Fruit fly (Drosophila melanogaster) whole organism, embryonic: ENCODE data around the gene asun.

Experiments used
- ATbp ChIP-seq: fragments of 200-800 bp; sonication (Bioruptor generic); optimal IDR thresholded peaks from 2 replicates; lab custom pipeline; 2017; ENCODE audit warnings: missing biosample characterization, mild to moderate bottlenecking, missing genetic modification characterization, missing genetic modification reagents
- Atf3 ChIP-seq: fragments of 200-800 bp; sonication (Bioruptor generic); optimal IDR thresholded peaks from 3 replicates; lab custom pipeline; 2016; ENCODE audit warnings: missing biosample characterization, missing genetic modification characterization
- Bdp1 ChIP-seq: fragments of 200-800 bp; sonication (Bioruptor generic); optimal IDR thresholded peaks from 3 replicates; lab custom pipeline; 2016; ENCODE audit warnings: missing biosample characterization, missing genetic modification characterization
- CG13123 ChIP-seq: fragments of 200-800 bp; sonication (Bioruptor generic); optimal IDR thresholded peaks from 2 replicates; lab custom pipeline; 2016; ENCODE audit warnings: missing biosample characterization, missing genetic modification characterization
- CG2875 ChIP-seq: fragments of 200-800 bp; sonication (Bioruptor generic); optimal IDR thresholded peaks from 2 replicates; lab custom pipeline; 2017; ENCODE audit warnings: missing biosample characterization, mild to moderate bottlenecking, missing genetic modification characterization, missing genetic modification reagents
- CG33557 ChIP-seq: fragments of 200-800 bp; sonication (Bioruptor generic); optimal IDR thresholded peaks from 2 replicates; lab custom pipeline; 2019; ENCODE audit warnings: missing biosample characterization, mild to moderate bottlenecking, missing genetic modification characterization, moderate library complexity
- CG3995 ChIP-seq: fragments of 200-800 bp; sonication (Bioruptor generic); optimal IDR thresholded peaks from 3 replicates; lab custom pipeline; 2016; ENCODE audit warnings: missing biosample characterization, missing genetic modification characterization
- CG4404 ChIP-seq: fragments of 200-800 bp; sonication (Bioruptor generic); IDR thresholded peaks from 2 replicates; pipeline ENCODE4 v1.3.6; 2022; ENCODE audit warnings: missing biosample characterization, missing genetic modification characterization
- CG6854 ChIP-seq: fragments of 200-800 bp; sonication (Bioruptor generic); optimal IDR thresholded peaks from 3 replicates; lab custom pipeline; 2017; ENCODE audit warnings: missing biosample characterization, mild to moderate bottlenecking, missing genetic modification characterization
- CG7556 ChIP-seq: fragments of 200-800 bp; sonication (Bioruptor generic); optimal IDR thresholded peaks from 2 replicates; lab custom pipeline; 2017; ENCODE audit warnings: missing biosample characterization, mild to moderate bottlenecking, missing genetic modification characterization
- CG7786 ChIP-seq: fragments of 200-800 bp; sonication (Bioruptor generic); optimal IDR thresholded peaks from 2 replicates; lab custom pipeline; 2016; ENCODE audit warnings: missing biosample characterization, missing genetic modification characterization
- CG8290 ChIP-seq, 3 experiments: fragments of 200-800 bp; sonication (Bioruptor generic); optimal IDR thresholded peaks; 2 replicates each; lab custom pipeline; 2016 to 2019; ENCODE audit warnings: missing biosample characterization in 3 of 3, missing genetic modification characterization in 3 of 3, mild to moderate bottlenecking in 2 of 3, moderate library complexity in 1 of 3
- CG9609 ChIP-seq: fragments of 200-800 bp; sonication (Bioruptor generic); optimal IDR thresholded peaks from 3 replicates; lab custom pipeline; 2016; ENCODE audit warnings: missing biosample characterization, missing genetic modification characterization
- CG9727 ChIP-seq: fragments of 200-800 bp; sonication (Bioruptor generic); optimal IDR thresholded peaks from 3 replicates; lab custom pipeline; 2017; ENCODE audit warnings: missing biosample characterization, mild to moderate bottlenecking, missing genetic modification characterization
- CTCF ChIP-seq: fragments of 200-800 bp; sonication (Bioruptor generic); optimal IDR thresholded peaks from 2 replicates; lab custom pipeline; 2017; ENCODE audit warnings: missing biosample characterization, mild to moderate bottlenecking, missing genetic modification characterization, moderate library complexity
- D19A ChIP-seq: fragments of 200-800 bp; optimal IDR thresholded peaks from 3 replicates; lab custom pipeline; 2019; ENCODE audit warnings: missing biosample characterization, mild to moderate bottlenecking, missing genetic modification characterization, moderate library complexity
- Dfd ChIP-seq, 2 experiments: fragments of >200 bp; optimal IDR thresholded peaks; 2 replicates each; lab custom pipeline; 2017; ENCODE audit warnings: missing biosample characterization in 2 of 2, missing genetic modification characterization in 2 of 2
- Drgx ChIP-seq: fragments of 200-800 bp; sonication (Bioruptor generic); IDR thresholded peaks from 2 replicates; pipeline ENCODE4 v1.3.6; 2022; ENCODE audit warnings: missing biosample characterization, missing genetic modification characterization
- Ets65A ChIP-seq: fragments of 200-800 bp; sonication (Bioruptor generic); peaks from one replicate; lab custom pipeline; 2016; ENCODE audit warnings: missing biosample characterization, missing genetic modification characterization
- Hmx ChIP-seq: fragments of 200-800 bp; sonication (Bioruptor generic); optimal IDR thresholded peaks from 2 replicates; lab custom pipeline; 2016; ENCODE audit warnings: missing biosample characterization, missing genetic modification characterization
- Lpt ChIP-seq: fragments of >200 bp; optimal IDR thresholded peaks from 2 replicates; lab custom pipeline; 2018; ENCODE audit warnings: missing biosample characterization, missing genetic modification characterization
- MTF-1 ChIP-seq: fragments of 200-800 bp; sonication (Bioruptor generic); optimal IDR thresholded peaks from 2 replicates; lab custom pipeline; 2018; ENCODE audit warnings: missing biosample characterization, mild to moderate bottlenecking, missing genetic modification characterization, borderline replicate concordance
- Meics ChIP-seq: fragments of 200-800 bp; sonication (Bioruptor generic); optimal IDR thresholded peaks from 2 replicates; lab custom pipeline; 2017; ENCODE audit warnings: missing biosample characterization, mild to moderate bottlenecking, missing genetic modification characterization
- Oaz ChIP-seq: fragments of 200-800 bp; sonication (Bioruptor generic); IDR thresholded peaks from 2 replicates; pipeline ENCODE4 v1.3.6; 2022; ENCODE audit warnings: missing biosample characterization, missing genetic modification characterization
- Poxn ChIP-seq: fragments of 200-800 bp; sonication (Bioruptor generic); IDR thresholded peaks from 2 replicates; pipeline ENCODE4 v1.3.6; 2022; ENCODE audit warnings: missing biosample characterization, missing genetic modification characterization
- Ptx1 ChIP-seq: fragments of 200-800 bp; sonication (Bioruptor generic); IDR thresholded peaks from 2 replicates; pipeline ENCODE4 v1.3.6; 2022; ENCODE audit warnings: missing biosample characterization, missing genetic modification characterization
- Stat92E ChIP-seq, 3 experiments: fragments of >200 bp in 2 of 3; fragments of 200-800 bp in 1 of 3; sonication (Bioruptor generic) in 1 of 3; optimal IDR thresholded peaks; 2 replicates each; lab custom pipeline; 2017 to 2019; ENCODE audit warnings: missing biosample characterization in 3 of 3, missing genetic modification characterization in 3 of 3, mild to moderate bottlenecking in 1 of 3, moderate library complexity in 1 of 3
- Usf ChIP-seq: fragments of 200-800 bp; sonication (Bioruptor generic); optimal IDR thresholded peaks from 2 replicates; lab custom pipeline; 2017; ENCODE audit warnings: missing genotype, missing biosample characterization, missing genetic modification characterization
- YL-1 ChIP-seq: fragments of 200-800 bp; sonication (Bioruptor generic); optimal IDR thresholded peaks from 3 replicates; lab custom pipeline; 2017; ENCODE audit warnings: missing biosample characterization, mild to moderate bottlenecking, missing genetic modification characterization
- aop ChIP-seq: fragments of 200-800 bp; sonication (Bioruptor generic); IDR thresholded peaks from 2 replicates; pipeline ENCODE4 v1.3.6; 2022; ENCODE audit warnings: missing biosample characterization, missing genetic modification characterization
- ap ChIP-seq: fragments of 200-800 bp; sonication (Bioruptor generic); IDR thresholded peaks from 2 replicates; pipeline ENCODE4 v1.3.6; 2022; ENCODE audit warnings: missing biosample characterization, missing genetic modification characterization
- ato ChIP-seq: fragments of 200-800 bp; sonication (Bioruptor generic); IDR thresholded peaks from 2 replicates; pipeline ENCODE4 v1.3.6; 2022; ENCODE audit warnings: missing biosample characterization, missing genetic modification characterization; ENCODE audit not compliant: partially characterized antibody
- bowl ChIP-seq: fragments of 200-800 bp; sonication (Bioruptor generic); IDR thresholded peaks from 2 replicates; pipeline ENCODE4 v1.3.6; 2022; ENCODE audit warnings: missing biosample characterization, missing genetic modification characterization
- chif ChIP-seq, 2 experiments: fragments of 200-800 bp; sonication (Bioruptor generic); optimal IDR thresholded peaks; 3 replicates each; lab custom pipeline; 2016; ENCODE audit warnings: missing biosample characterization in 2 of 2, missing genetic modification characterization in 2 of 2
- chn ChIP-seq: fragments of 200-800 bp; sonication (Bioruptor generic); optimal IDR thresholded peaks from 2 replicates; lab custom pipeline; 2016; ENCODE audit warnings: missing biosample characterization, missing genetic modification characterization
- ci ChIP-seq: fragments of 200-800 bp; sonication (Bioruptor generic); IDR thresholded peaks from 3 replicates; pipeline ENCODE4 v1.3.6; 2022; ENCODE audit warnings: missing biosample characterization, missing genetic modification characterization
- corto ChIP-seq: fragments of 200-800 bp; sonication (Bioruptor generic); optimal IDR thresholded peaks from 2 replicates; lab custom pipeline; 2016; ENCODE audit warnings: missing biosample characterization, mild to moderate bottlenecking, missing genetic modification characterization, moderate library complexity
- dan ChIP-seq: fragments of 200-800 bp; sonication (Bioruptor generic); IDR thresholded peaks from 2 replicates; pipeline ENCODE4 v1.3.6; 2022; ENCODE audit warnings: missing biosample characterization, missing genetic modification characterization
- fd96Cb ChIP-seq: fragments of 200-800 bp; sonication (Bioruptor generic); optimal IDR thresholded peaks from 2 replicates; lab custom pipeline; 2018; ENCODE audit warnings: missing biosample characterization, mild to moderate bottlenecking, missing genetic modification characterization, moderate library complexity
- fu2 ChIP-seq: fragments of 200-800 bp; sonication (Bioruptor generic); optimal IDR thresholded peaks from 2 replicates; lab custom pipeline; 2016; ENCODE audit warnings: missing biosample characterization, missing genetic modification characterization
- grn ChIP-seq: fragments of 200-800 bp; sonication (Bioruptor generic); optimal IDR thresholded peaks from 3 replicates; lab custom pipeline; 2017; ENCODE audit warnings: missing biosample characterization, missing genetic modification characterization
- h ChIP-seq: fragments of >200 bp; optimal IDR thresholded peaks from 2 replicates; lab custom pipeline; 2017
- ham ChIP-seq: fragments of 200-800 bp; sonication (Bioruptor generic); IDR thresholded peaks from 2 replicates; pipeline ENCODE4 v1.3.6; 2022; ENCODE audit warnings: missing biosample characterization, missing genetic modification characterization
- hbn ChIP-seq: fragments of 200-800 bp; sonication (Bioruptor generic); IDR thresholded peaks from 2 replicates; pipeline ENCODE4 v1.3.6; 2022; ENCODE audit warnings: missing biosample characterization, missing genetic modification characterization; ENCODE audit not compliant: partially characterized antibody
- kni ChIP-seq: fragments of 200-800 bp; sonication (Bioruptor generic); optimal IDR thresholded peaks from 3 replicates; lab custom pipeline; 2017; ENCODE audit warnings: mild to moderate bottlenecking, missing biosample characterization, missing genetic modification reagents, missing genetic modification characterization
- oc ChIP-seq: fragments of 200-800 bp; sonication (Bioruptor generic); optimal IDR thresholded peaks from 2 replicates; lab custom pipeline; 2018; ENCODE audit warnings: missing biosample characterization, mild to moderate bottlenecking, missing genetic modification characterization, moderate library complexity
- pfk ChIP-seq: fragments of 200-800 bp; sonication (Bioruptor generic); optimal IDR thresholded peaks from 2 replicates; lab custom pipeline; 2018; ENCODE audit warnings: missing biosample characterization, mild to moderate bottlenecking, missing genetic modification characterization, moderate library complexity
- repo ChIP-seq: fragments of 200-800 bp; sonication (Bioruptor generic); optimal IDR thresholded peaks from 2 replicates; lab custom pipeline; 2016; ENCODE audit warnings: missing biosample characterization, missing genetic modification characterization
- schlank ChIP-seq: fragments of 200-800 bp; sonication (Bioruptor generic); optimal IDR thresholded peaks from 2 replicates; lab custom pipeline; 2018; ENCODE audit warnings: missing biosample characterization, mild to moderate bottlenecking, missing genetic modification characterization
- so ChIP-seq: fragments of 200-800 bp; sonication (Bioruptor generic); IDR thresholded peaks from 3 replicates; pipeline ENCODE4 v1.3.6; 2022; ENCODE audit warnings: missing biosample characterization, missing genetic modification characterization

Gene asun

dm6 chr3R:16247609-16248499 lies 16.2 kb upstream of the asun start (continued):
- TF ChIP-seq ap (peak; percentile 34; the same call in 1 of the 2 replicates), chif (GFP tag; optimal IDR thresholded peaks at IDR 0.05; lab: Kevin White, UChicago) (peak; percentile 58 to 86), bowl (GFP tag; lab: Robert Waterston, UW) (no peak), dan (no peak), CG13123 (no peak), YL-1 (no peak), chn (GFP tag; lab: Kevin White, UChicago) (no peak), hbn (no peak), Usf (peak; percentile 8), CG7786 (GFP tag; lab: Kevin White, UChicago) (peak; percentile 16), kni (peak; percentile 69), MTF-1 (peak; percentile 83), CG9727 (GFP tag; lab: Kevin White, UChicago) (peak; percentile 88), repo (peak; percentile 65), pfk (GFP tag; lab: Kevin White, UChicago) (peak; percentile 42), ato (GFP tag; lab: Robert Waterston, UW) (no peak), corto (GFP tag; lab: Kevin White, UChicago) (no peak), CG8290 (GFP tag; optimal IDR thresholded peaks at IDR 0.05; lab: Kevin White, UChicago) (no peak), CG8290 (tag; optimal IDR thresholded peaks at IDR 0.05; lab: Kevin White, UChicago) (peak in 1 of 2 experiments; percentile 33), fd96Cb (peak; percentile 81), ATbp (GFP tag; lab: Kevin White, UChicago) (peak; percentile 57), CG9609 (GFP tag; lab: Kevin White, UChicago) (peak; percentile 1), Stat92E (GFP tag; optimal IDR thresholded peaks at IDR 0.05; lab: Kevin White, UChicago) (no peak), grn (GFP tag; lab: Kevin White, UChicago) (peak; percentile 17), Ets65A (GFP tag; lab: Kevin White, UChicago) (peak; percentile 93), CG4404 (peak; percentile 82), Drgx (GFP tag; lab: Robert Waterston, UW) (peak; percentile 77), Bdp1 (GFP tag; lab: Kevin White, UChicago) (peak; percentile 14), Atf3 (GFP tag; lab: Kevin White, UChicago) (no peak), ham (GFP tag; lab: Robert Waterston, UW) (no peak), Lpt (GFP tag; lab: Kevin White, UChicago) (no peak), Oaz (GFP tag; lab: Robert Waterston, UW) (no peak), schlank (tag; lab: Kevin White, UChicago) (no peak), CG3995 (GFP tag; lab: Kevin White, UChicago) (peak; percentile 52), aop (GFP tag; lab: Robert Waterston, UW) (no peak), Hmx (no peak), Meics (GFP tag; lab: Kevin White, UChicago) (peak; percentile 92), fu2 (GFP tag; lab: Kevin White, UChicago) (no peak), CTCF (GFP tag; lab: Kevin White, UChicago) (peak; percentile 43), Ptx1 (GFP tag; lab: Robert Waterston, UW) (peak; percentile 74), CG7556 (GFP tag; lab: Kevin White, UChicago) (peak; percentile 88), Poxn (no peak), so (GFP tag; lab: Robert Waterston, UW) (peak; percentile 52; the same call in 1 of the 3 replicates), oc (tag; lab: Kevin White, UChicago) (no peak), h (lab: Kevin White, UChicago) (no peak), CG6854 (GFP tag; lab: Kevin White, UChicago) (peak; percentile 94), D19A (tag; lab: Kevin White, UChicago) (peak; percentile 82), CG2875 (GFP tag; lab: Kevin White, UChicago) (peak; percentile 26), Dfd (GFP tag; optimal IDR thresholded peaks at IDR 0.05; lab: Kevin White, UChicago) (no peak), ci (peak; percentile 67), CG33557 (GFP tag; lab: Kevin White, UChicago) (peak; percentile 26)
